Fruit fly (Drosophila melanogaster) whole organism, embryonic: ENCODE measurements around the gene CG46460.

ENCODE experiments used
- CG15479 ChIP-seq: fragments of 200-800 bp; sonication (Bioruptor generic); optimal IDR thresholded peaks from 3 replicates; lab custom pipeline; 2019; ENCODE audit warnings: missing biosample characterization, mild to moderate bottlenecking, missing genetic modification characterization, moderate library complexity
- CG16779 ChIP-seq: fragments of 200-800 bp; sonication (Bioruptor generic); IDR thresholded peaks from 2 replicates; pipeline ENCODE4 v1.3.6; 2022; ENCODE audit warnings: missing biosample characterization, missing genetic modification characterization
- CG33557 ChIP-seq: fragments of 200-800 bp; sonication (Bioruptor generic); optimal IDR thresholded peaks from 2 replicates; lab custom pipeline; 2019; ENCODE audit warnings: missing biosample characterization, mild to moderate bottlenecking, missing genetic modification characterization, moderate library complexity
- HmgD ChIP-seq: fragments of 200-800 bp; sonication (Bioruptor generic); optimal IDR thresholded peaks from 3 replicates; lab custom pipeline; 2016; ENCODE audit warnings: missing biosample characterization, missing genetic modification characterization
- Hmx ChIP-seq: fragments of 200-800 bp; sonication (Bioruptor generic); optimal IDR thresholded peaks from 2 replicates; lab custom pipeline; 2016; ENCODE audit warnings: missing biosample characterization, missing genetic modification characterization
- TFAM ChIP-seq: fragments of 200-800 bp; sonication (Bioruptor generic); optimal IDR thresholded peaks from 2 replicates; lab custom pipeline; 2017; ENCODE audit warnings: missing biosample characterization, missing genetic modification characterization, inconsistent platforms
- gfzf ChIP-seq: fragments of 200-800 bp; sonication (Bioruptor generic); optimal IDR thresholded peaks from 2 replicates; lab custom pipeline; 2016; ENCODE audit warnings: missing biosample characterization, mild to moderate bottlenecking, missing genetic modification characterization, moderate library complexity
- ind ChIP-seq: fragments of 200-800 bp; sonication (Bioruptor generic); optimal IDR thresholded peaks from 3 replicates; lab custom pipeline; 2016; ENCODE audit warnings: missing biosample characterization, missing genetic modification characterization
- klu ChIP-seq: fragments of 200-800 bp; sonication (Bioruptor generic); IDR thresholded peaks from 2 replicates; pipeline ENCODE4 v1.3.6; 2022; ENCODE audit warnings: missing biosample characterization, missing genetic modification characterization
- usp ChIP-seq: fragments of >200 bp; optimal IDR thresholded peaks from 2 replicates; lab custom pipeline; 2017; ENCODE audit warnings: missing biosample characterization, missing genetic modification characterization

DNA sequence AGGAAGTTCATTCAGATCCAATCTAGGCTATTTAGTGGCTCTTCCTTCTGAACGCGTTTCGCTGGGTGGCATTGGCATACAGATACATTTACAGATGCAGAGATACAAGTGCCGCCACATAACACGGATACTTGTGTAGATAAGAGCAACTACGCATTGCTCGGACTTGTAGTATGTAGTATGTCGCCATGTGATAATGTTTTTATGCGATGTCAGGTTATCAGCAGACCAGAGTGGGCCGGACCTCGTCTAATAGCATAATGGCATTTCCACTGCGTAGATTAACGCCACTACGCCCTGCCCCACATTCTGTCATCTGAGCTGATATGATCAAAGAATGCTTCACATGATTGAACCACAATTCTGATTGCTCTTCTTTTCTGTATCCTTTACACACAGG, 5.3 kb downstream of the CG46460 start:
- TF ChIP-seq CG16779 (GFP tag; lab: Robert Waterston, UW) = no peak
- no peak for TF ChIP-seq TFAM
- TF ChIP-seq HmgD = no peak
- no peak for TF ChIP-seq CG33557
- TF ChIP-seq Hmx = no peak
- TF ChIP-seq usp (GFP tag; lab: Kevin White, UChicago) = no peak
- no peak for TF ChIP-seq ind
- TF ChIP-seq CG15479 (GFP tag; lab: Kevin White, UChicago) = no peak
- no peak for TF ChIP-seq klu (GFP tag; lab: Robert Waterston, UW)
- TF ChIP-seq gfzf (GFP tag; lab: Kevin White, UChicago) = no peak
